Fruit fly (Drosophila melanogaster) whole organism, pupa: ENCODE results near the gene CG31871.

Source experiments
- CG17806 ChIP-seq: fragments of 200-800 bp; sonication (Bioruptor generic); optimal IDR thresholded peaks from 2 replicates; lab custom pipeline; 2018; ENCODE audit warnings: missing biosample characterization, mild to moderate bottlenecking, missing genetic modification characterization, moderate library complexity
- D1 ChIP-seq: fragments of 200-800 bp; sonication (Bioruptor generic); optimal IDR thresholded peaks from 2 replicates; lab custom pipeline; 2018; ENCODE audit warnings: missing biosample characterization, mild to moderate bottlenecking, missing genetic modification characterization, moderate library complexity
- Pif1A ChIP-seq: fragments of 200-800 bp; sonication (Bioruptor generic); optimal IDR thresholded peaks from 3 replicates; lab custom pipeline; 2016; ENCODE audit warnings: missing biosample characterization, missing genetic modification characterization

- TF ChIP-seq CG17806 (no peak), D1 (tag; lab: Kevin White, UChicago) (no peak), Pif1A (GFP tag; lab: Kevin White, UChicago) (no peak)
These were observed 21.0 kb downstream of the CG31871 start for dm6 chr2L:10682912-10683311.
